ENCODE assay signal across 5 worm cellular contexts in genomic region chrV:15483563-15483962, ce11.
TF ChIP-seq lines count a peak whose summit lies in the region.

No protein-coding gene starts in this region.

TF ChIP-seq in whole organism, L1 larva, 84 proteins besides CTCF, POLR2A, EP300 and RAD21 (continues in another document):
- no peak for TF ChIP-seq nhr-12 (tag; optimal IDR thresholded peaks at IDR 0.05; lab: Kevin White, UChicago)
- TF ChIP-seq nhr-77 (tag; optimal IDR thresholded peaks at IDR 0.05; lab: Kevin White, UChicago), result no peak
- TF ChIP-seq mab-9 (GFP tag; IDR thresholded peaks at IDR 0.05; lab: Robert Waterston, UW), result no peak
- TF ChIP-seq lin-13 (GFP tag; optimal IDR thresholded peaks at IDR 0.05; lab: Kevin White, UChicago), result no peak
- peak; percentile 17 for TF ChIP-seq mep-1 (tag; optimal IDR thresholded peaks at IDR 0.05; lab: Kevin White, UChicago)
- no peak for TF ChIP-seq nhr-84 (tag; optimal IDR thresholded peaks at IDR 0.05; lab: Kevin White, UChicago)
- no peak for TF ChIP-seq sup-37 (GFP tag; optimal IDR thresholded peaks at IDR 0.05; lab: Kevin White, UChicago)
- TF ChIP-seq efl-3 (GFP tag; optimal IDR thresholded peaks at IDR 0.05; lab: Kevin White, UChicago), result no peak
- peak in 1 of 6 experiments; percentile 9 for TF ChIP-seq elt-3 (tag; optimal IDR thresholded peaks at IDR 0.05; lab: Kevin White, UChicago)
- no peak for TF ChIP-seq ceh-8 (GFP tag; optimal IDR thresholded peaks at IDR 0.05; lab: Kevin White, UChicago)
- TF ChIP-seq nhr-85 (tag; lab: Kevin White, UChicago), result peak; percentile 36
- no peak for TF ChIP-seq nhr-71 (tag; optimal IDR thresholded peaks at IDR 0.05; lab: Kevin White, UChicago)
- no peak for TF ChIP-seq tlp-1 (tag; optimal IDR thresholded peaks at IDR 0.05; lab: Kevin White, UChicago)
- no peak for TF ChIP-seq egl-13 (tag; optimal IDR thresholded peaks at IDR 0.05; lab: Kevin White, UChicago)
- no peak for TF ChIP-seq snpc-4 (tag; optimal IDR thresholded peaks at IDR 0.05; lab: Kevin White, UChicago)
- no peak for TF ChIP-seq xbp-1 (tag; optimal IDR thresholded peaks at IDR 0.05; lab: Kevin White, UChicago)
- TF ChIP-seq nhr-20 (tag; optimal IDR thresholded peaks at IDR 0.05; lab: Kevin White, UChicago), result peak; percentile 39
- peak in 1 of 2 experiments; percentile 43 for TF ChIP-seq lin-35 (GFP tag; optimal IDR thresholded peaks at IDR 0.05; lab: Kevin White, UChicago)
- peak; percentile 6 for TF ChIP-seq elt-2 (tag; optimal IDR thresholded peaks at IDR 0.05; lab: Kevin White, UChicago)

TF ChIP-seq in whole organism, L2 larva, 48 proteins besides CTCF, POLR2A, EP300 and RAD21:
- TF ChIP-seq nhr-23 (tag; optimal IDR thresholded peaks at IDR 0.05; lab: Kevin White, UChicago), result no peak
- peak; percentile 59 for TF ChIP-seq sma-9 (GFP tag; optimal IDR thresholded peaks at IDR 0.05; lab: Kevin White, UChicago)
- no peak for TF ChIP-seq sma-9 (tag; optimal IDR thresholded peaks at IDR 0.05; lab: Kevin White, UChicago)
- TF ChIP-seq fos-1 (tag; optimal IDR thresholded peaks at IDR 0.05; lab: Kevin White, UChicago), result peak; percentile 15
TF ChIP-seq in whole organism, L2 larva: peak in this region for 2.

TF ChIP-seq in whole organism, L3 larva, 47 proteins besides CTCF, POLR2A, EP300 and RAD21:
- TF ChIP-seq ceh-28 (tag; optimal IDR thresholded peaks at IDR 0.05; lab: Kevin White, UChicago) (peak; percentile 58), jun-1 (tag; optimal IDR thresholded peaks at IDR 0.05; lab: Kevin White, UChicago) (peak; percentile 25), tbx-2 (tag; optimal IDR thresholded peaks at IDR 0.05; lab: Kevin White, UChicago) (no peak), pha-4 (tag; optimal IDR thresholded peaks at IDR 0.05; lab: Kevin White, UChicago) (peak; percentile 72), pqm-1 (tag; optimal IDR thresholded peaks at IDR 0.05; lab: Kevin White, UChicago) (peak; percentile 30), zag-1 (tag; optimal IDR thresholded peaks at IDR 0.05; lab: Kevin White, UChicago) (no peak), aly-2 (tag; optimal IDR thresholded peaks at IDR 0.05; lab: Kevin White, UChicago) (no peak), elt-2 (tag; optimal IDR thresholded peaks at IDR 0.05; lab: Kevin White, UChicago) (peak; percentile 25)

TF ChIP-seq in whole organism, L4 larva, 104 proteins besides CTCF, POLR2A, EP300 and RAD21 (continues in another document):
- TF ChIP-seq hlh-30 (tag; optimal IDR thresholded peaks at IDR 0.05; lab: Kevin White, UChicago; ENCODE audit: insufficient read depth) (peak; percentile 65), nhr-28 (tag; optimal IDR thresholded peaks at IDR 0.05; lab: Kevin White, UChicago) (peak; percentile 56), nhr-102 (tag; optimal IDR thresholded peaks at IDR 0.05; lab: Kevin White, UChicago) (no peak), mep-1 (tag; optimal IDR thresholded peaks at IDR 0.05; lab: Kevin White, UChicago) (no peak), aha-1 (tag; lab: Kevin White, UChicago) (no peak), duxl-1 (tag; optimal IDR thresholded peaks at IDR 0.05; lab: Kevin White, UChicago; ENCODE audit: poor library complexity) (no peak), fos-1 (tag; optimal IDR thresholded peaks at IDR 0.05; lab: Kevin White, UChicago) (no peak), madf-9 (GFP tag; conservative IDR thresholded peaks at IDR 0.05; lab: Robert Waterston, UW) (no peak), daf-19 (GFP tag; conservative IDR thresholded peaks at IDR 0.05; lab: Robert Waterston, UW) (no peak), daf-16 (GFP tag; optimal IDR thresholded peaks at IDR 0.05; lab: Kevin White, UChicago) (no peak), daf-16 (tag; optimal IDR thresholded peaks at IDR 0.05; lab: Kevin White, UChicago) (peak; percentile 64), aly-2 (tag; optimal IDR thresholded peaks at IDR 0.05; lab: Kevin White, UChicago) (no peak), hmg-1.1 (GFP tag; IDR thresholded peaks at IDR 0.05; lab: Robert Waterston, UW) (no peak), dmd-9 (GFP tag; IDR thresholded peaks at IDR 0.05; lab: Robert Waterston, UW) (no peak), spr-1 (tag; optimal IDR thresholded peaks at IDR 0.05; lab: Kevin White, UChicago) (no peak), egl-43 (GFP tag; IDR thresholded peaks at IDR 0.05; lab: Robert Waterston, UW) (no peak), cey-2 (tag; optimal IDR thresholded peaks at IDR 0.05; lab: Kevin White, UChicago; ENCODE audit: borderline replicate concordance, insufficient read depth) (no peak), set-16 (GFP tag; IDR thresholded peaks at IDR 0.05; lab: Robert Waterston, UW) (no peak), nhr-41 (GFP tag; IDR thresholded peaks at IDR 0.05; lab: Robert Waterston, UW) (no peak), ceh-44 (GFP tag; IDR thresholded peaks at IDR 0.05; lab: Robert Waterston, UW) (no peak), unc-130 (GFP tag; optimal IDR thresholded peaks at IDR 0.05; lab: Kevin White, UChicago) (no peak), lir-3 (tag; optimal IDR thresholded peaks at IDR 0.05; lab: Kevin White, UChicago) (no peak), nhr-77 (tag; optimal IDR thresholded peaks at IDR 0.05; lab: Kevin White, UChicago) (peak; percentile 9), mdt-29 (GFP tag; IDR thresholded peaks at IDR 0.05; lab: Robert Waterston, UW) (no peak), zip-2 (tag; optimal IDR thresholded peaks at IDR 0.05; lab: Kevin White, UChicago) (no peak), egl-27 (tag; optimal IDR thresholded peaks at IDR 0.05; lab: Kevin White, UChicago) (no peak), dmd-8 (GFP tag; IDR thresholded peaks at IDR 0.05; lab: Robert Waterston, UW) (no peak), daf-12 (tag; optimal IDR thresholded peaks at IDR 0.05; lab: Kevin White, UChicago) (no peak), ceh-20 (GFP tag; IDR thresholded peaks at IDR 0.05; lab: Robert Waterston, UW) (no peak), nhr-11 (tag; optimal IDR thresholded peaks at IDR 0.05; lab: Kevin White, UChicago) (no peak), gei-8 (GFP tag; optimal IDR thresholded peaks at IDR 0.05; lab: Kevin White, UChicago) (no peak), tag-97 (GFP tag; IDR thresholded peaks at IDR 0.05; lab: Robert Waterston, UW) (no peak), zfp-2 (tag; optimal IDR thresholded peaks at IDR 0.05; lab: Kevin White, UChicago) (no peak), nhr-76 (tag; optimal IDR thresholded peaks at IDR 0.05; lab: Kevin White, UChicago) (no peak)

TF ChIP-seq in whole organism, young adult, 124 proteins besides CTCF, POLR2A, EP300 and RAD21:
- no peak for TF ChIP-seq aptf-2 (GFP tag; conservative IDR thresholded peaks at IDR 0.05; lab: Robert Waterston, UW)
- TF ChIP-seq nhr-80 (tag; optimal IDR thresholded peaks at IDR 0.05; lab: Kevin White, UChicago), result peak; percentile 28
- TF ChIP-seq fkh-3 (tag; optimal IDR thresholded peaks at IDR 0.05; lab: Kevin White, UChicago), result no peak
- no peak for TF ChIP-seq Y95B8A.8 (GFP tag; IDR thresholded peaks at IDR 0.05; lab: Robert Waterston, UW)
